Fruit fly (Drosophila melanogaster) whole organism, embryonic: ENCODE data around the gene spas.

Experiments
- B-H1 ChIP-seq: fragments of 200-800 bp; sonication (Bioruptor generic); IDR thresholded peaks from 3 replicates; pipeline ENCODE4 v1.3.6; 2022; ENCODE audit warnings: missing biosample characterization, missing genetic modification characterization
- CG11247 ChIP-seq: fragments of 200-800 bp; sonication (Bioruptor generic); IDR thresholded peaks from 2 replicates; pipeline ENCODE4 v1.3.6; 2022; ENCODE audit warnings: missing biosample characterization, missing genetic modification characterization
- CG11695 ChIP-seq: fragments of 200-800 bp; sonication (Bioruptor generic); IDR thresholded peaks from 3 replicates; pipeline ENCODE4 v1.3.6; 2022; ENCODE audit warnings: missing biosample characterization, missing genetic modification characterization
- CG12104 ChIP-seq: fragments of 200-800 bp; sonication (Bioruptor generic); optimal IDR thresholded peaks from 3 replicates; lab custom pipeline; 2016; ENCODE audit warnings: missing biosample characterization, missing genetic modification characterization
- CG12155 ChIP-seq: fragments of 200-800 bp; sonication (Bioruptor generic); optimal IDR thresholded peaks from 3 replicates; lab custom pipeline; 2016; ENCODE audit warnings: missing biosample characterization, missing genetic modification characterization
- CG12236 ChIP-seq: fragments of 200-800 bp; sonication (Bioruptor generic); optimal IDR thresholded peaks from 2 replicates; lab custom pipeline; 2016; ENCODE audit warnings: missing biosample characterization, missing genetic modification characterization
- CG12942 ChIP-seq: fragments of 200-800 bp; sonication (Bioruptor generic); optimal IDR thresholded peaks from 3 replicates; lab custom pipeline; 2016; ENCODE audit warnings: missing biosample characterization, missing genetic modification characterization
- CG14050 ChIP-seq: fragments of 200-800 bp; sonication (Bioruptor generic); IDR thresholded peaks from 3 replicates; pipeline ENCODE4 v1.3.6; 2022; ENCODE audit warnings: missing biosample characterization, missing genetic modification characterization
- CG15696 ChIP-seq: fragments of 200-800 bp; sonication (Bioruptor generic); optimal IDR thresholded peaks from 2 replicates; lab custom pipeline; 2019; ENCODE audit warnings: missing biosample characterization, mild to moderate bottlenecking, missing genetic modification characterization, moderate library complexity
- CG1792 ChIP-seq: fragments of 200-800 bp; sonication (Bioruptor generic); optimal IDR thresholded peaks from 2 replicates; lab custom pipeline; 2016; ENCODE audit warnings: missing biosample characterization, missing genetic modification characterization
- CG2889 ChIP-seq: fragments of 200-800 bp; sonication (Bioruptor generic); IDR thresholded peaks from 3 replicates; pipeline ENCODE4 v1.3.6; 2022; ENCODE audit warnings: missing biosample characterization, missing genetic modification characterization
- CG31224 ChIP-seq: fragments of 200-800 bp; sonication (Bioruptor generic); IDR thresholded peaks from 2 replicates; pipeline ENCODE4 v1.3.6; 2022; ENCODE audit warnings: missing biosample characterization, missing genetic modification characterization
- CG34224 ChIP-seq: fragments of 200-800 bp; sonication (Bioruptor generic); IDR thresholded peaks from 3 replicates; pipeline ENCODE4 v1.3.6; 2022; ENCODE audit warnings: missing biosample characterization, missing genetic modification characterization; ENCODE audit not compliant: partially characterized antibody
- CG43689 ChIP-seq: fragments of 200-800 bp; sonication (Bioruptor generic); IDR thresholded peaks from 2 replicates; pipeline ENCODE4 v1.3.6; 2022; ENCODE audit warnings: missing biosample characterization, missing genetic modification characterization
- CG6175 ChIP-seq: fragments of 200-800 bp; sonication (Bioruptor generic); IDR thresholded peaks from 3 replicates; pipeline ENCODE4 v1.3.6; 2022; ENCODE audit warnings: missing biosample characterization, missing genetic modification characterization
- CG6272 ChIP-seq: fragments of 200-800 bp; sonication (Bioruptor generic); IDR thresholded peaks from 2 replicates; pipeline ENCODE4 v1.3.6; 2022; ENCODE audit warnings: missing biosample characterization, missing genetic modification characterization
- CG8290 ChIP-seq, 3 experiments: fragments of 200-800 bp; sonication (Bioruptor generic); optimal IDR thresholded peaks; 2 replicates each; lab custom pipeline; 2016 to 2019; ENCODE audit warnings: missing biosample characterization in 3 of 3, missing genetic modification characterization in 3 of 3, mild to moderate bottlenecking in 2 of 3, moderate library complexity in 1 of 3
- CG8359 ChIP-seq: fragments of 200-800 bp; sonication (Bioruptor generic); optimal IDR thresholded peaks from 2 replicates; lab custom pipeline; 2017; ENCODE audit warnings: missing biosample characterization, mild to moderate bottlenecking, missing genetic modification characterization, borderline replicate concordance
- CG9215 ChIP-seq: fragments of 200-800 bp; sonication (Bioruptor generic); IDR thresholded peaks from 2 replicates; pipeline ENCODE4 v1.3.6; 2022; ENCODE audit warnings: missing biosample characterization, missing genetic modification characterization
- CG9876 ChIP-seq: fragments of 200-800 bp; sonication (Bioruptor generic); optimal IDR thresholded peaks from 2 replicates; lab custom pipeline; 2016; ENCODE audit warnings: missing biosample characterization, missing genetic modification characterization
- Elba2 ChIP-seq: fragments of 200-800 bp; sonication (Bioruptor generic); optimal IDR thresholded peaks from 3 replicates; lab custom pipeline; 2016; ENCODE audit warnings: missing biosample characterization, missing genetic modification characterization
- Fer1 ChIP-seq: fragments of 200-800 bp; sonication (Bioruptor generic); optimal IDR thresholded peaks from 2 replicates; lab custom pipeline; 2017; ENCODE audit warnings: missing biosample characterization, mild to moderate bottlenecking, missing genetic modification characterization
- H2.0 ChIP-seq: fragments of 200-800 bp; sonication (Bioruptor generic); IDR thresholded peaks from 2 replicates; pipeline ENCODE4 v1.3.6; 2022; ENCODE audit warnings: missing biosample characterization, missing genetic modification characterization
- Hsf ChIP-seq: fragments of 200-800 bp; sonication (Bioruptor generic); optimal IDR thresholded peaks from 3 replicates; lab custom pipeline; 2016; ENCODE audit warnings: missing biosample characterization, missing genetic modification characterization
- Jarid2 ChIP-seq: fragments of 200-800 bp; sonication (Bioruptor generic); optimal IDR thresholded peaks from 3 replicates; lab custom pipeline; 2017; ENCODE audit warnings: mild to moderate bottlenecking, missing biosample characterization, missing genetic modification reagents, missing genetic modification characterization
- Max ChIP-seq: fragments of 200-800 bp; sonication (Bioruptor generic); optimal IDR thresholded peaks from 2 replicates; lab custom pipeline; 2016; ENCODE audit warnings: missing biosample characterization, mild to moderate bottlenecking, missing genetic modification characterization
- Mes4 ChIP-seq: fragments of 200-800 bp; sonication (Bioruptor generic); optimal IDR thresholded peaks from 2 replicates; lab custom pipeline; 2016; ENCODE audit warnings: missing biosample characterization, missing genetic modification characterization
- NfI ChIP-seq: fragments of 200-800 bp; sonication (Bioruptor generic); optimal IDR thresholded peaks from 3 replicates; lab custom pipeline; 2018; ENCODE audit warnings: missing biosample characterization, mild to moderate bottlenecking, missing genetic modification characterization, moderate library complexity
- PHDP ChIP-seq: fragments of 200-800 bp; sonication (Bioruptor generic); optimal IDR thresholded peaks from 3 replicates; lab custom pipeline; 2018; ENCODE audit warnings: missing biosample characterization, mild to moderate bottlenecking, missing genetic modification characterization, moderate library complexity
- Ptx1 ChIP-seq: fragments of 200-800 bp; sonication (Bioruptor generic); IDR thresholded peaks from 2 replicates; pipeline ENCODE4 v1.3.6; 2022; ENCODE audit warnings: missing biosample characterization, missing genetic modification characterization
- Sox100B ChIP-seq: fragments of 200-800 bp; sonication (Bioruptor generic); optimal IDR thresholded peaks from 3 replicates; lab custom pipeline; 2018; ENCODE audit warnings: missing biosample characterization, mild to moderate bottlenecking, missing genetic modification characterization
- ac ChIP-seq: fragments of 200-800 bp; sonication (Bioruptor generic); optimal IDR thresholded peaks from 3 replicates; lab custom pipeline; 2017; ENCODE audit warnings: missing biosample characterization, mild to moderate bottlenecking, missing genetic modification characterization
- bbx ChIP-seq: fragments of 200-800 bp; sonication (Bioruptor generic); IDR thresholded peaks from 2 replicates; pipeline ENCODE4 v1.3.6; 2022; ENCODE audit warnings: missing biosample characterization, missing genetic modification characterization; ENCODE audit not compliant: partially characterized antibody
- br ChIP-seq: fragments of >200 bp; optimal IDR thresholded peaks from 2 replicates; lab custom pipeline; 2017
- cg ChIP-seq: fragments of 200-800 bp; sonication (Bioruptor generic); optimal IDR thresholded peaks from 3 replicates; lab custom pipeline; 2019; ENCODE audit warnings: missing biosample characterization, mild to moderate bottlenecking, missing genetic modification characterization, moderate library complexity
- gcm2 ChIP-seq: fragments of 200-800 bp; sonication (Bioruptor generic); optimal IDR thresholded peaks from 2 replicates; lab custom pipeline; 2016; ENCODE audit warnings: missing biosample characterization, missing genetic modification characterization
- gem ChIP-seq: fragments of 200-800 bp; sonication (Bioruptor generic); optimal IDR thresholded peaks from 2 replicates; lab custom pipeline; 2019; ENCODE audit warnings: missing biosample characterization, mild to moderate bottlenecking, missing genetic modification characterization, moderate library complexity
- gt ChIP-seq: fragments of 200-800 bp; sonication (Bioruptor generic); IDR thresholded peaks from 2 replicates; pipeline ENCODE4 v1.3.6; 2022; ENCODE audit warnings: missing biosample characterization, missing genetic modification characterization
- h ChIP-seq: fragments of >200 bp; optimal IDR thresholded peaks from 2 replicates; lab custom pipeline; 2017
- ind ChIP-seq: fragments of 200-800 bp; sonication (Bioruptor generic); optimal IDR thresholded peaks from 3 replicates; lab custom pipeline; 2016; ENCODE audit warnings: missing biosample characterization, missing genetic modification characterization
- lbe ChIP-seq: fragments of 200-800 bp; sonication (Bioruptor generic); optimal IDR thresholded peaks from 2 replicates; lab custom pipeline; 2016; ENCODE audit warnings: missing biosample characterization, mild to moderate bottlenecking, missing genetic modification characterization
- org-1 ChIP-seq: fragments of 200-800 bp; sonication (Bioruptor generic); optimal IDR thresholded peaks from 2 replicates; lab custom pipeline; 2017; ENCODE audit warnings: missing biosample characterization, missing genetic modification characterization
- pb ChIP-seq: fragments of 200-800 bp; sonication (Bioruptor generic); optimal IDR thresholded peaks from 3 replicates; lab custom pipeline; 2016; ENCODE audit warnings: missing biosample characterization, missing genetic modification characterization
- psq ChIP-seq: fragments of 200-800 bp; sonication (Bioruptor generic); optimal IDR thresholded peaks from 2 replicates; lab custom pipeline; 2017; ENCODE audit warnings: missing biosample characterization, missing genetic modification characterization
- pum ChIP-seq: fragments of 200-800 bp; sonication (Bioruptor generic); optimal IDR thresholded peaks from 2 replicates; lab custom pipeline; 2016; ENCODE audit warnings: missing biosample characterization, missing genetic modification characterization
- sima ChIP-seq: fragments of 200-800 bp; sonication (Bioruptor generic); optimal IDR thresholded peaks from 2 replicates; lab custom pipeline; 2016; ENCODE audit warnings: missing biosample characterization, missing genetic modification characterization
- slbo ChIP-seq: fragments of 200-800 bp; sonication (Bioruptor generic); IDR thresholded peaks from 2 replicates; pipeline ENCODE4 v1.3.6; 2022; ENCODE audit warnings: missing biosample characterization, missing genetic modification characterization
- slou ChIP-seq: fragments of 200-800 bp; sonication (Bioruptor generic); optimal IDR thresholded peaks from 3 replicates; lab custom pipeline; 2016; ENCODE audit warnings: missing biosample characterization, missing genetic modification characterization
- unc-4 ChIP-seq: fragments of 200-800 bp; sonication (Bioruptor generic); IDR thresholded peaks from 2 replicates; pipeline ENCODE4 v1.3.6; 2022; ENCODE audit warnings: missing biosample characterization, missing genetic modification characterization; ENCODE audit not compliant: partially characterized antibody
- usp ChIP-seq: fragments of >200 bp; optimal IDR thresholded peaks from 2 replicates; lab custom pipeline; 2017; ENCODE audit warnings: missing biosample characterization, missing genetic modification characterization
- wek ChIP-seq: fragments of 200-800 bp; sonication (Bioruptor generic); optimal IDR thresholded peaks from 3 replicates; lab custom pipeline; 2018; ENCODE audit warnings: missing biosample characterization, mild to moderate bottlenecking, missing genetic modification characterization, moderate library complexity
- wor ChIP-seq: fragments of 200-800 bp; sonication (Bioruptor generic); IDR thresholded peaks from 2 replicates; pipeline ENCODE4 v1.3.6; 2022; ENCODE audit warnings: missing biosample characterization, missing genetic modification characterization

spas gene

DNA sequence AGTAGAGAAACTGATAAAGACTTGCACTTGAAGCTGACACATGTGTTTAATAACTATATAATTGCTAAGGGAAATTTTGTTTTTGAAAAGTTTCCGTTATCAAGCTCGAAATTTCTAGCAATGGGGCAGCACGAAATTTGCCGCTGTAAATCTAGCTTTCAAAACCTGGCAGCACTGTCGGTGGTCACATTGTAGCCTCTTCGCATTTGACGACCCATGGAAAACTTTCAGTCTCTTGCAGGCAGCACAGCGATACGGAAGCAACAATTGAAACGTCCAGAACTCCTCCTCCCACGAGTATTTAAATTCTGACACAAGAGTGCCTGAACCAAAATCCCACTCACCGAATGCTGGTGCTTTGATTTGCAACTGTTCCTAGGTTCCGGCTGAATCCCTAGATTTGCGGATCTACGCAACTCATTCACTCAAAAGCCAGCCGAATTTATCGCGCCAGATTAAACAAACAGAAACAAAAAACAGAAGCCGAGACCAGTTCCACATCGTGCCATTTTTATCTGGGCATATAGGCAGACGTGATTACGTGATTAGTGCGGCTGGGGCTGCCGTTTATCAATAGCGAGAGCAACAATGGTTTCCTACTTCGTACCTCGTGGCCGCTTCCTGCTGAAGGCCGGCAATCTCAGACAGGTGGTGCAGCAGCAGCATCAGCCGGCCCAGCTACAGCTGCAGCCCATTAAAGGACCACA lies 13.6 kb downstream of the spas start (continued):
- TF ChIP-seq B-H1 (GFP tag; lab: Robert Waterston, UW), result no peak
- TF ChIP-seq PHDP, result no peak
- TF ChIP-seq cg (GFP tag; lab: Kevin White, UChicago), result no peak
- TF ChIP-seq CG34224 (GFP tag; lab: Robert Waterston, UW), result no peak
- TF ChIP-seq CG9215 (GFP tag; lab: Robert Waterston, UW), result no peak
- no peak for TF ChIP-seq wek (GFP tag; lab: Kevin White, UChicago)
- TF ChIP-seq gem, result no peak
- no peak for TF ChIP-seq CG31224 (GFP tag; lab: Robert Waterston, UW)
- TF ChIP-seq H2.0 (GFP tag; lab: Robert Waterston, UW), result no peak
- TF ChIP-seq CG43689 (GFP tag; lab: Robert Waterston, UW), result no peak
- TF ChIP-seq h (lab: Kevin White, UChicago), result no peak
- TF ChIP-seq slbo (GFP tag; lab: Robert Waterston, UW), result peak; percentile 53
- no peak for TF ChIP-seq CG6175 (GFP tag; lab: Robert Waterston, UW)
- TF ChIP-seq psq (GFP tag; lab: Kevin White, UChicago), result no peak
- TF ChIP-seq Max (GFP tag; lab: Kevin White, UChicago), result no peak
- no peak for TF ChIP-seq wor (GFP tag; lab: Robert Waterston, UW)
- TF ChIP-seq NfI (GFP tag; lab: Kevin White, UChicago), result no peak
- peak; percentile 63 for TF ChIP-seq Fer1 (GFP tag; lab: Kevin White, UChicago)
- no peak for TF ChIP-seq lbe (GFP tag; lab: Kevin White, UChicago)
- TF ChIP-seq Hsf (GFP tag; lab: Kevin White, UChicago), result no peak
- no peak for TF ChIP-seq org-1 (GFP tag; lab: Kevin White, UChicago)
- no peak for TF ChIP-seq Mes4 (GFP tag; lab: Kevin White, UChicago)
- no peak for TF ChIP-seq CG12155 (GFP tag; lab: Kevin White, UChicago)
- no peak for TF ChIP-seq CG8290 (GFP tag; optimal IDR thresholded peaks at IDR 0.05; lab: Kevin White, UChicago)
- TF ChIP-seq CG8290 (tag; optimal IDR thresholded peaks at IDR 0.05; lab: Kevin White, UChicago), result peak in 1 of 2 experiments; percentile 50
- TF ChIP-seq Sox100B, result no peak
- no peak for TF ChIP-seq CG2889 (GFP tag; lab: Robert Waterston, UW)
- no peak for TF ChIP-seq ind (GFP tag; lab: Kevin White, UChicago)
- peak; percentile 46 for TF ChIP-seq Jarid2 (GFP tag; lab: Kevin White, UChicago)
- no peak for TF ChIP-seq ac (GFP tag; lab: Kevin White, UChicago)
- TF ChIP-seq slou, result no peak
- TF ChIP-seq gcm2 (GFP tag; lab: Kevin White, UChicago), result no peak
- no peak for TF ChIP-seq CG1792
- TF ChIP-seq CG14050 (GFP tag; lab: Robert Waterston, UW), result no peak
- no peak for TF ChIP-seq CG15696
- TF ChIP-seq usp, result no peak
- no peak for TF ChIP-seq CG6272
- TF ChIP-seq sima (GFP tag; lab: Kevin White, UChicago), result no peak
- no peak for TF ChIP-seq CG12942 (GFP tag; lab: Kevin White, UChicago)
- no peak for TF ChIP-seq CG12236 (GFP tag; lab: Kevin White, UChicago)
- 0 out of 2 replicates have a peak, but pooled peaks have one; percentile 19 for TF ChIP-seq unc-4 (GFP tag; lab: Robert Waterston, UW)
- TF ChIP-seq CG11695 (GFP tag; lab: Robert Waterston, UW), result no peak
- TF ChIP-seq Ptx1 (GFP tag; lab: Robert Waterston, UW), result no peak
- TF ChIP-seq CG11247 (GFP tag; lab: Robert Waterston, UW), result no peak
- TF ChIP-seq CG12104 (GFP tag; lab: Kevin White, UChicago), result no peak
- TF ChIP-seq pb (GFP tag; lab: Kevin White, UChicago), result no peak
- TF ChIP-seq br, result no peak
- no peak for TF ChIP-seq bbx (GFP tag; lab: Robert Waterston, UW)
- TF ChIP-seq CG9876 (GFP tag; lab: Kevin White, UChicago), result no peak
- TF ChIP-seq pum (GFP tag; lab: Kevin White, UChicago), result no peak
- TF ChIP-seq gt (GFP tag; lab: Robert Waterston, UW), result no peak
- no peak for TF ChIP-seq Elba2 (GFP tag; lab: Kevin White, UChicago)
- no peak for TF ChIP-seq CG8359
